Fruit fly (Drosophila melanogaster): ENCODE results near the gene Cog4.

DNA sequence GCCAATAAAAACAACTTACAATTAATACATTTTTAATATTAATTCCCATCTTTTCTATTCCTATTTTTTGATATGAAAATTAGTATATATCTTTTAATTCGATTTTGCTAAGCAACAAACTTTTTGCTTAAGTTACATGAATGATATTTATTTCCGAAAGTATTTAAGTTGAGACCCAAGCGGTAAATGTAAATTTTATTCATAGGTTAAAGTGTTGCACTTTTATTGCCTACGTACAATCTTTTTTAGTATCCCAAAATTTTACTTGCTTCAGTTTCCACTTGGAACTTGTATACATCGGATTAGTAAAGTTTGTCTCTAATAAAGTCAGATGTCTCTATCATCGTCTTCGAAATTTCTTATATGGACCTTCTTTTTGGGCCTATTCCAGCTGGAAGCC lies 43.1 kb upstream of the Cog4 start, which contains the start of gene CG18301:
- no peak for TF ChIP-seq h (optimal IDR thresholded peaks at IDR 0.05)
- no peak for TF ChIP-seq insv (optimal IDR thresholded peaks at IDR 0.05)
- no peak for TF ChIP-seq psq (optimal IDR thresholded peaks at IDR 0.05)
- TF ChIP-seq Sin3A (optimal IDR thresholded peaks at IDR 0.05), result no peak
- TF ChIP-seq ttk (optimal IDR thresholded peaks at IDR 0.05), result no peak
- no peak for TF ChIP-seq Myc (optimal IDR thresholded peaks at IDR 0.05)
